Worm (Caenorhabditis elegans): Measurements from ENCODE around the gene gab-1.
A peak's percentile ranks its signal among the peaks of the same experiment; 100 is the strongest.

The gab-1 gene

ce11 chrIII:12800529-12800928 is 21.0 kb upstream of the gab-1 start:
- TF ChIP-seq hlh-11 (tag; optimal IDR thresholded peaks at IDR 0.05) (peak; percentile 68), mxl-3 (GFP tag; optimal IDR thresholded peaks at IDR 0.05) (peak; percentile 66), nhr-111 (GFP tag; optimal IDR thresholded peaks at IDR 0.05) (no peak), sdz-12 (GFP tag; optimal IDR thresholded peaks at IDR 0.05) (no peak), nhr-28 (tag; optimal IDR thresholded peaks at IDR 0.05) (peak; percentile 43), ceh-20 (GFP tag; IDR thresholded peaks at IDR 0.05) (no peak), daf-8 (GFP tag; IDR thresholded peaks at IDR 0.05) (no peak), lim-7 (GFP tag; IDR thresholded peaks at IDR 0.05) (no peak), nhr-42 (GFP tag; IDR thresholded peaks at IDR 0.05) (no peak), ceh-82 (tag; optimal IDR thresholded peaks at IDR 0.05) (no peak), Y5F2A.4 (GFP tag; optimal IDR thresholded peaks at IDR 0.05) (no peak), hlh-30 (tag; optimal IDR thresholded peaks at IDR 0.05; ENCODE audit: insufficient read depth) (peak; percentile 51), mdl-1 (tag; optimal IDR thresholded peaks at IDR 0.05) (peak in 1 of 2 experiments; percentile 23)

DNA sequence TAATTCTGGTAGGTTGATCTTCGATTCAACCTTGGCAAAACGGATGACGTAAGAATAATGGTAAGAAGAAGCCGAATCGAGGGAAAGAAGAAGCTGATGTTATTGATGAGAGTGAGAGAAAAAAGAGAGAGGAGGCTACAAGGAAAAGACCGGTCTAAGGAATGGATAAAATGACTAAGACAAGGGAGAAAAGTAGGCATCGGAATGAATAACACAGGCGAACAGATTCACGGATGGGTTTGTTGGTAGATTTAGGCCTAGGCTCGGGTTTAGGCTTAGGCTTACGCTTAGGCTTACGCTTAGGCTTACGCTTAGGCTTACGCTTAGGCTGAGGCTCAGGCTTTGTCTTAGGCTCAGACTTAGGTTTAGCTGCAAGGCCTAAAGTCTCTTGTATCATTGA is 18.9 kb upstream of the gab-1 start, which contains the start of gene agmo-1:
Gene agmo-1 (minus strand): TSS at position 101 of the 400 bp plus-strand sequence.
- no peak for TF ChIP-seq unc-130 (GFP tag; optimal IDR thresholded peaks at IDR 0.05)
- peak; percentile 9 for TF ChIP-seq nhr-28 (tag; optimal IDR thresholded peaks at IDR 0.05)
- no peak for TF ChIP-seq pqm-1 (tag; optimal IDR thresholded peaks at IDR 0.05)

DNA sequence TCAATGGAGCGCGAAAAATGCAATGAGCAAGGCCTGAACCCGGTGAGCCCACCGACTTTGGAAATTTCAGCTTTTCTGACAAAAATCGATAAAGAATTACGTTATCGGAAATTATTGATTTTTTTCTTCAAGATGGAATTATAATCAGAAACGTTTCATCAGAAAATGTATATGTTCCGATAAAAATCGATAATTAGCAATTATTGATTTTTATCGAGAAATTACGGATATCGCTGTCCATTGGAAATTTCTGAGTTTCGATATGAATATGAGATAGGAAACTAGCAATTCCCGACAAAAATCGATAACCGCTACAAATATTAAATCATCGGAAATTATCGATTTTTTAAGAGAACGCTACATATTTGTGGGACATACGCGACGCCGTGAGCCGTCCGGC is 14.7 kb upstream of the gab-1 start:
- TF ChIP-seq ceh-28 (tag; optimal IDR thresholded peaks at IDR 0.05) (peak; percentile 95), ceh-32 (tag; optimal IDR thresholded peaks at IDR 0.05; ENCODE audit: poor library complexity) (no peak)

DNA sequence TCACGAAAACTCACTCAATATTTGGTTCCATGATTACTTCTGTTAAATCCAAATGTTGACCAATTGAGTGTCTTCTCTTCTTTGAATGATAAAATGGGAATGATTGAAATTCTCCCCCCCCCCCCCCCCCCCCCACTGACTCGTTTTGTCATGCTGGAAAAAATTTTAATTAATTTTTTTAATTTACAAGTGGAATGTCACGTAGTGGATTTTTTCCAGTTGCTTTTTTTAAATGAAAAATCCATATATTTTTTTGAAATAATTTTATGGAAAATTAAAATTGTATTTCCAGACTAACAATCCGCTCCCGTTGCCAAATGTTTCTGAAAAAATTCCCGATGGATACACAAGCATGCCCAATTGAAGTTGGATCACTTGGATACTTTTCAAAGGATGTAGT is 9.9 kb upstream of the gab-1 start, which contains the start of gene BE10.1:
Gene BE10.1 (minus strand): TSS at position 101 of the 400 bp plus-strand sequence.
- no peak for TF ChIP-seq nhr-77 (tag; optimal IDR thresholded peaks at IDR 0.05)
- no peak for TF ChIP-seq F10B5.3 (tag; optimal IDR thresholded peaks at IDR 0.05)
- TF ChIP-seq arid-1 (GFP tag; conservative IDR thresholded peaks at IDR 0.05): no peak
- TF ChIP-seq mdt-29 (GFP tag; IDR thresholded peaks at IDR 0.05): no peak
- no peak for TF ChIP-seq lin-38 (GFP tag; IDR thresholded peaks at IDR 0.05)
- no peak for TF ChIP-seq daf-8 (GFP tag; IDR thresholded peaks at IDR 0.05)
- TF ChIP-seq T20F7.1 (GFP tag; optimal IDR thresholded peaks at IDR 0.05): no peak
- TF ChIP-seq fkh-10 (GFP tag; optimal IDR thresholded peaks at IDR 0.05): no peak
- TF ChIP-seq zag-1 (tag; optimal IDR thresholded peaks at IDR 0.05): no peak
- TF ChIP-seq nhr-10 (tag; optimal IDR thresholded peaks at IDR 0.05): no peak
- TF ChIP-seq php-3 (GFP tag; IDR thresholded peaks at IDR 0.05): no peak
- TF ChIP-seq D1046.2 (GFP tag; IDR thresholded peaks at IDR 0.05): no peak
- no peak for TF ChIP-seq gei-8 (GFP tag; optimal IDR thresholded peaks at IDR 0.05)
- no peak for TF ChIP-seq fos-1 (tag; optimal IDR thresholded peaks at IDR 0.05)
- no peak for TF ChIP-seq daf-12 (tag; optimal IDR thresholded peaks at IDR 0.05)
- no peak for TF ChIP-seq pqm-1 (tag; optimal IDR thresholded peaks at IDR 0.05)
- TF ChIP-seq zfp-2 (tag; optimal IDR thresholded peaks at IDR 0.05): no peak
- no peak for TF ChIP-seq nhr-76 (tag; optimal IDR thresholded peaks at IDR 0.05)
- TF ChIP-seq vab-7 (GFP tag; IDR thresholded peaks at IDR 0.05): no peak

DNA sequence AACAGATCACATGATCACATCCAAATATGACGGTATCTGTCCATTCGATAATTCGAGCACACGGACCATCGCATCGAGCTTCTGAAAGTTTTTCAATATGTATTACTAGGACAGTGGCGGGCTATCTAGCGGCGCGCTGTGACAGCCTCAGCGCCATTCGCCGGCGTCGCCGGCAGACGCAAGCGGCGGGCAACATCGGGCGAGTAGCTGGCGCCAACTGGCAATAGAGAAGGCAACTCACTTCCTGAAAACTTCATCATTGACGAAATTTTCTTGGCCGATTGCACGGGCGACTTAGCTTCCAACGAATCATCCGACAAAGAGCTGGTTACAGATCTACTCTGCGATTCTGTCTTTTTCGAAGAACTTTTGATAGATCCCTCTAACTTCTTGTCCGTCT is 8.7 kb upstream of the gab-1 start:
- TF ChIP-seq spr-3 (GFP tag; optimal IDR thresholded peaks at IDR 0.05) (no peak), Y105C5A.15 (GFP tag; IDR thresholded peaks at IDR 0.05) (no peak), lin-15B (tag; optimal IDR thresholded peaks at IDR 0.05) (no peak), aha-1 (tag) (peak; percentile 68), Y48G9A.11 (GFP tag; IDR thresholded peaks at IDR 0.05) (no peak), dpl-1 (GFP tag; optimal IDR thresholded peaks at IDR 0.05) (no peak), set-16 (GFP tag; IDR thresholded peaks at IDR 0.05) (peak; percentile 67)

Measured in whole organism, L4 larva.